Worm (Caenorhabditis elegans) whole organism, young adult: ENCODE data around the gene wago-4.

Source experiments
- F39B2.1 ChIP-seq: fragments of 200-800 bp; sonication (Bioruptor generic); IDR thresholded peaks from 2 replicates; pipeline ENCODE4 v1.3.6; 2022; ENCODE audit warnings: missing genetic modification reagents, missing genetic modification characterization, missing compliant biosample characterization
- F49E8.2 ChIP-seq: sonication (generic microtip); optimal IDR thresholded peaks from 3 replicates; lab custom pipeline; 2017; ENCODE audit warnings: missing genetic modification characterization, mild to moderate bottlenecking, missing compliant biosample characterization, antibody characterized with exemption, moderate library complexity; ENCODE audit not compliant: insufficient read depth
- attf-3 ChIP-seq: fragments of 200-800 bp; sonication (Bioruptor generic); conservative IDR thresholded peaks from 2 replicates; pipeline ENCODE4 v1.3.6; 2022; ENCODE audit warnings: missing genetic modification reagents, missing genetic modification characterization, missing compliant biosample characterization
- dpl-1 ChIP-seq: fragments of 150-350 bp; optimal IDR thresholded peaks from 2 replicates; lab custom pipeline; 2014; ENCODE audit warnings: missing biosample characterization, missing genetic modification reagents, missing genetic modification characterization
- ets-4 ChIP-seq: fragments of 200-800 bp; sonication (Bioruptor generic); optimal IDR thresholded peaks from 2 replicates; lab custom pipeline; 2018; ENCODE audit warnings: mild to moderate bottlenecking, missing genetic modification characterization, missing compliant biosample characterization
- fkh-3 ChIP-seq: sonication (generic microtip); optimal IDR thresholded peaks from 2 replicates; lab custom pipeline; 2016; ENCODE audit warnings: mild to moderate bottlenecking, missing genetic modification characterization, missing compliant biosample characterization
- him-1 ChIP-seq: sonication (generic microtip); optimal IDR thresholded peaks from 2 replicates; lab custom pipeline; 2016; ENCODE audit warnings: missing genotype, missing genetic modification reagents, missing genetic modification characterization, missing compliant biosample characterization
- lir-1 ChIP-seq: fragments of 200-800 bp; sonication (Bioruptor generic); conservative IDR thresholded peaks from 2 replicates; pipeline ENCODE4 v1.3.6; 2022; ENCODE audit warnings: missing genetic modification reagents, missing genetic modification characterization, missing compliant biosample characterization
- nhr-179 ChIP-seq: sonication (generic microtip); optimal IDR thresholded peaks from 2 replicates; lab custom pipeline; 2016; ENCODE audit warnings: mild to moderate bottlenecking, missing genetic modification characterization, missing compliant biosample characterization
- sptf-2 ChIP-seq: fragments of 200-800 bp; sonication (Bioruptor generic); optimal IDR thresholded peaks from 2 replicates; lab custom pipeline; 2018; ENCODE audit warnings: mild to moderate bottlenecking, missing genetic modification characterization, missing compliant biosample characterization
- tbx-9 ChIP-seq: sonication (generic microtip); optimal IDR thresholded peaks from 2 replicates; lab custom pipeline; 2016; ENCODE audit warnings: borderline replicate concordance, missing genetic modification characterization, inconsistent platforms, missing compliant biosample characterization

DNA sequence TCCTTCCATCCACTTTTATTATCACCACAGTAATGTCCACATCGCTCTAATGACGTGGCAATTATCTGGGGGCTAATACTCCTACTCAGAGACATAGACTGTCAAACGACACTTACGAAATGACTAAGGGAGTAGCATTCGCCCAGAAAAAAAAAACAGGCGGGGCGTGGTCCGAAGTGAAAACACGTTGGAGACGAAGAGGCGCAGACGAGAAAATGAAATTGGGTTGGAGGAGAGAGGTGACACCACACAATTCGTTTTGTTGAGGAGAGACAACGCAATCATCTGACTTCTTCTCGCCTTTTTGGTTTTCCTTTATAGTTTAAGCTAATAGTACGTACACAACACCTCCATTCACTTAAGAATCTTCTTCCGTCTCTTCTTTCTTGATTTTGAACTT, 19.8 kb downstream of the wago-4 start:
- TF ChIP-seq F39B2.1 (GFP tag; lab: Robert Waterston, UW) (no peak), him-1 (tag; lab: Kevin White, UChicago) (no peak), nhr-179 (tag; lab: Kevin White, UChicago) (no peak), lir-1 (GFP tag; lab: Robert Waterston, UW) (no peak), F49E8.2 (no peak), sptf-2 (no peak), dpl-1 (GFP tag; lab: Kevin White, UChicago) (no peak), attf-3 (GFP tag; lab: Robert Waterston, UW) (no peak), ets-4 (GFP tag; lab: Kevin White, UChicago) (no peak), tbx-9 (tag; lab: Kevin White, UChicago) (no peak), fkh-3 (tag; lab: Kevin White, UChicago) (no peak)
